Worm (Caenorhabditis elegans) whole organism, L1 larva: ENCODE data around the gene frpr-1.

Source experiments
- snpc-4 ChIP-seq: fragments of 150-350 bp; optimal IDR thresholded peaks from 2 replicates; lab custom pipeline; 2014; ENCODE audit warnings: missing biosample characterization, missing genetic modification characterization
- sup-37 ChIP-seq: fragments of 200-800 bp; sonication (Bioruptor generic); optimal IDR thresholded peaks from 2 replicates; lab custom pipeline; 2018; ENCODE audit warnings: mild to moderate bottlenecking, missing genetic modification characterization, missing compliant biosample characterization

- TF ChIP-seq snpc-4: no peak
- no peak for TF ChIP-seq sup-37 (GFP tag; lab: Kevin White, UChicago)
Measured at ce11 chrX:8077748-8078147, 51.7 kb downstream of the frpr-1 start, which contains the start of gene C46F2.1.
